Worm (Caenorhabditis elegans): Measurements from ENCODE around the gene F28A12.3.

F28A12.3 gene

DNA sequence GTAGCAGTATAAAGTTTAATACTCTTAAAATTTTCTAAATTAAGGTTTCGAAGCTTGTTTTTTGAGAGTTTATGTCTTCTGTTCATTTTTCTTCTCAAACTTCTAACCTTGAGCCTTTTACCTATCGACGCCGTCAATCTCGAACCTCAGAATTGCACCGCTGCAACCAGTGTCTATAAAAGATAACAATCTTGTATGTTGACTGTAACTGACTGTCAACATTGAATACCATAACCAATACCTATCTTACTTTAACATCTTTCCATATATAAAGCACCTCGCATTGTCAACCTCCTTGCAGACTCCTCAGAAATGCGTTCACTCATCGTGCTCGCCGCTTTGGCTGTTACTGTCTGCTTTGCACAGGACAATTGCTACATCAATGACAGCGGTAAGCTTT lies 22.4 kb downstream of the F28A12.3 start, which contains the start of gene grd-5:
Gene grd-5 (plus strand): TSS at position 295 of the 400 bp plus-strand sequence.
- TF ChIP-seq nhr-12 (tag; optimal IDR thresholded peaks at IDR 0.05) (no peak), daf-12 (tag; optimal IDR thresholded peaks at IDR 0.05) (no peak), ztf-11 (tag; optimal IDR thresholded peaks at IDR 0.05) (no peak), nhr-28 (tag; optimal IDR thresholded peaks at IDR 0.05) (no peak), fkh-2 (tag; optimal IDR thresholded peaks at IDR 0.05) (no peak), nhr-25 (tag; optimal IDR thresholded peaks at IDR 0.05) (peak; percentile 27), elt-1 (tag; optimal IDR thresholded peaks at IDR 0.05) (peak; percentile 83), nhr-43 (tag; optimal IDR thresholded peaks at IDR 0.05; ENCODE audit: poor library complexity, severe bottlenecking) (peak; percentile 17)

DNA sequence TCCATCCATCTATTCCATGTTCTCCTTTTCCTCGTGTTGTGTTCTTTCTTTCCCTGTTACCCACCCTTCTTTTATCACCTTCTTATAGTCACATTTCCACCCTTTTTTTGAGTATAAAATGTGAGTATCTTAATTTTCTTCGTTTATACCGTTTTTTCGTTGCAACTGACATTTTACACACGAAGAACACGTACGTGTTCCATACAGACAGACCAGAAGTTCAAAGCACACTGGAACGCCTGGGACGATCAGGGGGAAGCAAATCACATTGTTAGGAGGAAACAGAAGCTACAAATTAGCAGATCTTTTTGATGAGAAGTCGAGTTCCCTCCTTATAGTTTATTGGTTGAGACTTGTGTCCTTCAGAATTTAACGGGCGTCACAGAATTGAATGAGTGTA lies 25.5 kb downstream of the F28A12.3 start:
- no peak for TF ChIP-seq pha-4 (tag; optimal IDR thresholded peaks at IDR 0.05)
- TF ChIP-seq ceh-16 (tag; optimal IDR thresholded peaks at IDR 0.05) = no peak
- peak; percentile 8 for TF ChIP-seq aly-2 (tag; optimal IDR thresholded peaks at IDR 0.05)
- no peak for TF ChIP-seq nhr-77 (tag; optimal IDR thresholded peaks at IDR 0.05)
- TF ChIP-seq lin-39 (tag; optimal IDR thresholded peaks at IDR 0.05) = no peak
- TF ChIP-seq nhr-25 (tag; optimal IDR thresholded peaks at IDR 0.05) = peak; percentile 33

DNA sequence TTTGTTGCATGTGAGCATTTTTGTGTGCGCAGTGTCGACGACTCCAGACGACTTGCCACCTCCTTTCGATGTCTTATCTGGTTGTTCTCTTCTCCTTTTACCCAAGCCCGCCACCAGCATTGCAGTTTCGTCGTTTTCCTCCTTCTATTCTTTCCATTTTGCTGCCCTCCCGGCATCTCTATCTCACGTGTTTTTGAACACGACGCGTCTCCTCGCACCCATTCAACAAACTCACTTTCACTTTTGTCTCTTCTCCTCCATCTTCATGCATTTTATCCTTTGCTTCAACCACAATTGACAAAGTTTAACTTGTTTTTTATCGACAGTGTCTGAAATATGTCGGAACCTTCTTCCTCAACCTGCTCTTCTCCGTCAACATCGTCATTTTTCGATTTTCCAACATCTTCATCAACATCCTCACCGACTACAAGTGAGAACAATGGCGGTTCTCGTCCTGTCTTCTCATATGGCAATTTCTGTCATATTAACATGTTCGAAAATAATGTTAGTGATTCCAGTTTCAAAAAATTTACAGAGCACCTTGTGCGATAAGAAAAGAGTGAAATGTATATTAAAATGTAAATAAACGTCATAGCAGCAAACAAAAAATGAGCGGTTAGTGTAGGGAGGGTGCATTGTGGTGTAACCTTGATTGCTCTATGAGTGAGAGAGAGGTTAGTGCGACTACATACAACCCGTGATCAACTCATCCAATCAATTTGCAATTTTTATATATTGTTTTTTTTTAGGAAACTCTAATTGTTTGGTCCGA lies 30.3 kb downstream of the F28A12.3 start, which contains the start of gene fip-4:
Gene fip-4 (minus strand): TSS at position 636 of the 772 bp plus-strand sequence.
- TF ChIP-seq nfya-1 (tag; optimal IDR thresholded peaks at IDR 0.05; ENCODE audit: insufficient read depth) (peak; percentile 12), ZK546.5 (tag; optimal IDR thresholded peaks at IDR 0.05) (no peak), aly-2 (tag; optimal IDR thresholded peaks at IDR 0.05) (no peak), mml-1 (tag; optimal IDR thresholded peaks at IDR 0.05) (peak; percentile 38), fkh-2 (tag; optimal IDR thresholded peaks at IDR 0.05) (no peak), pha-4 (tag; optimal IDR thresholded peaks at IDR 0.05) (peak; percentile 99), elt-3 (tag; optimal IDR thresholded peaks at IDR 0.05) (no peak), ceh-9 (tag; optimal IDR thresholded peaks at IDR 0.05) (no peak), ztf-4 (tag; optimal IDR thresholded peaks at IDR 0.05) (no peak), ceh-82 (tag; optimal IDR thresholded peaks at IDR 0.05) (no peak), egl-27 (tag; optimal IDR thresholded peaks at IDR 0.05) (no peak), zag-1 (tag; optimal IDR thresholded peaks at IDR 0.05) (no peak), jun-1 (tag; optimal IDR thresholded peaks at IDR 0.05) (peak; percentile 27), snpc-4 (tag; optimal IDR thresholded peaks at IDR 0.05) (peak; percentile 18), nhr-77 (tag; optimal IDR thresholded peaks at IDR 0.05) (no peak), sea-2 (GFP tag; optimal IDR thresholded peaks at IDR 0.05) (no peak), ama-1 (optimal IDR thresholded peaks at IDR 0.05) (no peak), nhr-28 (tag; optimal IDR thresholded peaks at IDR 0.05) (no peak), eor-1 (tag; optimal IDR thresholded peaks at IDR 0.05) (no peak), nhr-67 (tag; optimal IDR thresholded peaks at IDR 0.05) (no peak), mdl-1 (tag; optimal IDR thresholded peaks at IDR 0.05) (no peak), unc-39 (tag; optimal IDR thresholded peaks at IDR 0.05) (no peak), hmg-11 (tag; optimal IDR thresholded peaks at IDR 0.05) (no peak), nhr-25 (tag; optimal IDR thresholded peaks at IDR 0.05) (peak; percentile 91), daf-12 (tag; optimal IDR thresholded peaks at IDR 0.05) (no peak), pqm-1 (tag; optimal IDR thresholded peaks at IDR 0.05) (peak; percentile 76), ceh-28 (tag; optimal IDR thresholded peaks at IDR 0.05) (no peak), ceh-16 (tag; optimal IDR thresholded peaks at IDR 0.05) (no peak), egl-5 (tag; optimal IDR thresholded peaks at IDR 0.05) (peak; percentile 45), nhr-12 (tag; optimal IDR thresholded peaks at IDR 0.05) (no peak), elt-2 (tag; optimal IDR thresholded peaks at IDR 0.05) (peak; percentile 73), nhr-76 (tag; optimal IDR thresholded peaks at IDR 0.05) (no peak), lsy-12 (tag; optimal IDR thresholded peaks at IDR 0.05) (peak; percentile 9), nhr-23 (tag; optimal IDR thresholded peaks at IDR 0.05) (peak; percentile 60), nhr-237 (tag; optimal IDR thresholded peaks at IDR 0.05) (no peak), nhr-11 (tag; optimal IDR thresholded peaks at IDR 0.05) (no peak), fkh-10 (GFP tag; optimal IDR thresholded peaks at IDR 0.05) (no peak), lin-39 (tag; optimal IDR thresholded peaks at IDR 0.05) (no peak), tbx-2 (tag; optimal IDR thresholded peaks at IDR 0.05) (no peak), elt-1 (tag; optimal IDR thresholded peaks at IDR 0.05) (no peak), unc-62 (GFP tag; optimal IDR thresholded peaks at IDR 0.05) (no peak), R02D3.7 (tag; optimal IDR thresholded peaks at IDR 0.05) (no peak), skn-1 (tag; optimal IDR thresholded peaks at IDR 0.05) (no peak), ztf-11 (tag; optimal IDR thresholded peaks at IDR 0.05) (no peak), fos-1 (tag; optimal IDR thresholded peaks at IDR 0.05) (no peak), lin-15B (tag; optimal IDR thresholded peaks at IDR 0.05) (no peak), nhr-43 (tag; optimal IDR thresholded peaks at IDR 0.05; ENCODE audit: poor library complexity, severe bottlenecking) (no peak)

All from whole organism, L3 larva.